Fruit fly (Drosophila melanogaster): Measurements from ENCODE around the gene Gal.

The Gal gene

DNA sequence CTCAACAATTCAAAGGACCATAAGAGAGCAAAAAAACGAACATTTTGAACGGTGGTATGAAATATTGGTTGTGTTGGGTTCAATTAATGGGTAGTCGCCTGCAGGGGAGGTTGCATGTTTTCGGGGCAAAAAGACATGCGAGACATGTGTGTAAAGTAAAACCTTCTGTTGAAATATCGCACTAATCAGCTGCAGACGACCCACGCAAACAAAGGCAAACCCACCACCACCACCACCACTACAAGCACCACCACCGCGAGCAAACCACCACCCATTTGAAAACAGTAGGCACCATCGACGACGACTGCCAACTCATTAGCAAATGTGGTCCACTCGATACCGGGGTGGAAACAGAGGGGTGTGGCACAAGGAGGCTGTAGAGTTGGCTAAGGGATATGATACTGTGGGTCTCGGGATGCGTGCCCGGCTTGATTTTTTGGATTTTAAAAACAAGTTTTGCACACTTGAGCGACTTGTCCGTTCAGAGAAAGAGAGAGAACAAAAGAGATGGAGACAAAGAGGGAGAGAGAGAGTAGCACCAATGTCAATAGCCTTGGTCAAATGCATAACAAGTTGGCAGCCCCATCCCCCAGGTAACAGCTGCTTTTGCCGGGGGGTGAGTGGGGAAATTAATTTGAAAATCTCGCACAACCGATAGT is 29.4 kb downstream of the Gal start (continued):
- TF ChIP-seq salr (GFP tag; optimal IDR thresholded peaks at IDR 0.05) = no peak
- no peak for TF ChIP-seq achi (GFP tag; optimal IDR thresholded peaks at IDR 0.05)
- no peak for TF ChIP-seq Hr38 (GFP tag; optimal IDR thresholded peaks at IDR 0.05)
- no peak for TF ChIP-seq fd85E (GFP tag; optimal IDR thresholded peaks at IDR 0.05)
- TF ChIP-seq CG9139 (GFP tag; optimal IDR thresholded peaks at IDR 0.05) = no peak
- TF ChIP-seq Ets96B (tag; optimal IDR thresholded peaks at IDR 0.05) = no peak
- TF ChIP-seq fkh (GFP tag; optimal IDR thresholded peaks at IDR 0.05) = peak; percentile 90
- no peak for TF ChIP-seq CG6792 (GFP tag; optimal IDR thresholded peaks at IDR 0.05)
- TF ChIP-seq Gug (GFP tag; IDR thresholded peaks at IDR 0.05) = no peak
- no peak for TF ChIP-seq CG15336 (GFP tag; IDR thresholded peaks at IDR 0.05)
- TF ChIP-seq CG1621 (tag; optimal IDR thresholded peaks at IDR 0.05) = no peak

DNA sequence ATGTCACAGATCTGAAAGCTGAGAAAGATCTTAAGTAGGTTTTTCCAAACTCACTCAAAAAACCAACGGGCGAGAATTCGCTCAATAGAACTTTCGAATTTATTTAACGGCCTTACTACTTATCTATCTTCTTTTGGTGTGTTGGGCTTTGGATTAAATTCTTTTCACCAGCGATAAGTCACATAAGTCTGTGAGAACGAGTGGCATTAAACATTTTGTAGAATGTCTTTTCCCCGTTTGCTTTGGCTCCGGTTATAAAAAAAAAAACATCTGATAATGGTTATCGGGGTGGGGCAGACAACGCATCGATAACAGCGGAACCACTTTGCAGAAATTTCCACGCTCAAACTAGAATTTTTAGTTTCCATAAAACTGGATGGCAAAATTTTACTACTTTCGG is 31.0 kb downstream of the Gal start:
- no peak for TF ChIP-seq Lpt (GFP tag; optimal IDR thresholded peaks at IDR 0.05)
- TF ChIP-seq fd85E (GFP tag; optimal IDR thresholded peaks at IDR 0.05) = no peak
- no peak for TF ChIP-seq CG3919 (GFP tag; optimal IDR thresholded peaks at IDR 0.05)
- TF ChIP-seq spab (GFP tag; optimal IDR thresholded peaks at IDR 0.05) = no peak
- no peak for TF ChIP-seq CG16779 (tag; optimal IDR thresholded peaks at IDR 0.05)
- no peak for TF ChIP-seq lz (GFP tag; optimal IDR thresholded peaks at IDR 0.05)
- TF ChIP-seq CG6854 (GFP tag; optimal IDR thresholded peaks at IDR 0.05) = no peak
- TF ChIP-seq OdsH (GFP tag; optimal IDR thresholded peaks at IDR 0.05) = no peak
- TF ChIP-seq CG11762 (GFP tag; optimal IDR thresholded peaks at IDR 0.05; ENCODE audit: insufficient read depth) = no peak
- TF ChIP-seq cyc (GFP tag; optimal IDR thresholded peaks at IDR 0.05) = no peak
- TF ChIP-seq CG10631 (GFP tag; optimal IDR thresholded peaks at IDR 0.05) = no peak
- no peak for TF ChIP-seq Hr38 (GFP tag; optimal IDR thresholded peaks at IDR 0.05)

DNA sequence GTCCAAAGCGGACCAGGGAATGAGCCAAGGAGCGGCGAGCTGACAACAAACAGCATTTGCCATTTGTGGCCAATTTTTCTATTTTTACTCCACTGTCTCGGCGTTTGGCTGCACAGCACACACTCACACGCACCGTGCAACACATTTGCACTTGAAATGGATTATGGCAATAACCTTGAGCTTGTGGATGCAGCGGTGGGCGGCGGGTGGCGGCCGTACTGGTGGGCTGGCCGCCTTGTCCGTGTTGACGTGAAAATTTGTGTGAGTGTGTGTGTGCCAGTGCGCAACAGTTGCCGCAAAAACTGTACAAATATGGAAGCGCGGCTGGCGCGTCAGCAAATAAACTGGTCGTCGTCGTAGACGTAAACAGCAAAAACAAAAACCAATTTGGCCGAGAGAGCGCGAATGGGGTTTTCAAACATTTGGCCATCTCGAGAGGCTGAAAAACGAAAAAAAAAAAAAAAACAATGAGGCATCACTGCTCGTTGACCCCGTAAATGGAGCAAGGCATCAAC is 31.5 kb downstream of the Gal start:
- TF ChIP-seq CG15336 (GFP tag; IDR thresholded peaks at IDR 0.05) (peak; percentile 13; the same call in 1 of the 2 replicates), fkh (GFP tag; optimal IDR thresholded peaks at IDR 0.05) (peak; percentile 50), dsx (GFP tag; optimal IDR thresholded peaks at IDR 0.05; ENCODE audit: poor library complexity, severe bottlenecking) (peak; percentile 26), spab (GFP tag; optimal IDR thresholded peaks at IDR 0.05) (no peak), eg (GFP tag; IDR thresholded peaks at IDR 0.05) (peak; percentile 38; the same call in 2 of the 3 replicates), Ets21C (GFP tag; optimal IDR thresholded peaks at IDR 0.05) (no peak), svp (GFP tag) (peak; percentile 72), CG8119 (GFP tag; IDR thresholded peaks at IDR 0.05) (0 out of 3 replicates have a peak, but pooled peaks have one; percentile 18)

DNA sequence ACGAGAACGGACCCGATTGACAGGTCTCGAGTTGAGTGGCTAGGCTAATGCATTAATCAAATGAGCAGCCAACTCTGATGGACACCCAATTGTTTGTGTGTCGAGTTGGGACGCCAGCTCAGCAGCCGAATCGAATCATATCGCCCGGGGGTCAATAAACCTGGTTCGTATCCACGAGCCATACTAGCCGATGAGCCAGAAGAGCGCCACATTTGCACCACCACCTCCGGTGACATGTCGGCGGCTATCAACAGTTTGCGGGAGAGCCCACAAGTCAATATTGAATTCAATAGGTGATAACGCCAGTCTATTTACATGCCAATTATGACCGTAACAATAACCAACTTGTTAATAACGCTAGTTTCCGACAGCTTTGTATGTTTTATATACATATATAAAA is 32.5 kb downstream of the Gal start:
- TF ChIP-seq Lpt (GFP tag; optimal IDR thresholded peaks at IDR 0.05) (no peak), ss (GFP tag; optimal IDR thresholded peaks at IDR 0.05) (peak in 1 of 2 experiments; percentile 16), Eip78C (GFP tag) (peak; percentile 56), Sox15 (GFP tag; optimal IDR thresholded peaks at IDR 0.05) (no peak), fkh (GFP tag; optimal IDR thresholded peaks at IDR 0.05) (peak; percentile 95), Ets21C (GFP tag; optimal IDR thresholded peaks at IDR 0.05) (no peak), Met (GFP tag; optimal IDR thresholded peaks at IDR 0.05) (no peak), spab (GFP tag; optimal IDR thresholded peaks at IDR 0.05) (peak; percentile 6), CG1621 (tag; optimal IDR thresholded peaks at IDR 0.05) (no peak), svp (GFP tag) (peak; percentile 85)

DNA sequence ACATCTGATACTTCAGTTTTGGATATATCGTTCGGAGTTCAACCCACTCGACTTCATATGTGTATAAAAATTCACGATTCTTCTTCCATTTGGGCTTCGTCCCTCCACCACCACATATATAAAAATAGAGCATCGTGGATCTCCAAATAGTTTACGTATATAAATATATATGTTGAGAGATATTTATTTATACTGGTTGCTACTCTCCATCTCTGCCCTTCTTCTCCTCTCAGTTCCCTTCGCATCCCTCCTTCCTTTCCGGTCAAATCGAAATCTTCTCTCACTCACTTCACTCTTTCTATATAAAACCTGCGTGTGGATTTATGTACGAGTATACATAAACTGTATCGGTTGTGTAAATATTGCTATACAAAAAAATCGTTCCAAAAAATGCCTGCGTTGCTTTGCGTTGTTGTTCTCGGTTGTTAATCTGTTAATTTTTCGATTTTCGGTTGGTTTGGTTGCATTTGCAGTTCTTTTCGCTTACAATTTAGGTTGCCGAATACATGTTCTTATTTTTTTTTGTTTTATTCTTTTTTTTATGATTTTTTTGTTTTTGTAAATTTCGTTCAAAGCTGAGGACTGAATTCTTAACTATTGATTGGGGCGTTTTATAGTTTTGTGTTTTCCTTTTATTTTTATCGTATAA is 33.9 kb downstream of the Gal start:
- no peak for TF ChIP-seq Gug (GFP tag; IDR thresholded peaks at IDR 0.05)
- peak; percentile 39 for TF ChIP-seq Eip78C (GFP tag)
